Worm (Caenorhabditis elegans) whole organism, L2 larva: ENCODE measurements around the gene slc-36.3.

ENCODE experiments used
- ZK546.5 ChIP-seq: sonication (generic microtip); optimal IDR thresholded peaks from 2 replicates; lab custom pipeline; 2017; ENCODE audit warnings: missing biosample characterization, missing genetic modification characterization
- alr-1 ChIP-seq: fragments of 150-350 bp; optimal IDR thresholded peaks from 2 replicates; lab custom pipeline; 2014; ENCODE audit warnings: missing biosample characterization, missing genetic modification characterization
- ama-1 ChIP-seq: fragments of 150-350 bp; optimal IDR thresholded peaks from 2 replicates; lab custom pipeline; 2018; ENCODE audit warnings: inconsistent platforms
- dmd-4 ChIP-seq: sonication (generic microtip); optimal IDR thresholded peaks from 2 replicates; lab custom pipeline; 2017; ENCODE audit warnings: missing biosample characterization, missing genetic modification characterization
- lin-11 ChIP-seq: fragments of 150-350 bp; sonication (generic microtip); optimal IDR thresholded peaks from 2 replicates; lab custom pipeline; 2014; ENCODE audit warnings: missing biosample characterization, missing genetic modification characterization, inconsistent platforms, mixed read lengths
- lin-13 ChIP-seq: fragments of 150-350 bp; optimal IDR thresholded peaks from 2 replicates; lab custom pipeline; 2014; ENCODE audit warnings: missing biosample characterization, missing genetic modification reagents, missing genetic modification characterization
- lin-39 ChIP-seq: fragments of 150-350 bp; optimal IDR thresholded peaks from 2 replicates; lab custom pipeline; 2014; ENCODE audit warnings: missing biosample characterization, missing genetic modification reagents, missing genetic modification characterization
- nhr-77 ChIP-seq: fragments of 150-350 bp; optimal IDR thresholded peaks from 2 replicates; lab custom pipeline; 2014; ENCODE audit warnings: missing biosample characterization, missing genetic modification characterization
- skn-1 ChIP-seq: sonication (generic microtip); optimal IDR thresholded peaks from 2 replicates; lab custom pipeline; 2017; ENCODE audit warnings: missing biosample characterization, missing genetic modification characterization
- snpc-4 ChIP-seq: fragments of 150-350 bp; optimal IDR thresholded peaks from 2 replicates; lab custom pipeline; 2014; ENCODE audit warnings: missing biosample characterization, missing genetic modification characterization
- unc-39 ChIP-seq: fragments of 150-350 bp; optimal IDR thresholded peaks from 2 replicates; lab custom pipeline; 2014; ENCODE audit warnings: missing biosample characterization, missing genetic modification characterization
- zag-1 ChIP-seq: fragments of 150-350 bp; optimal IDR thresholded peaks from 2 replicates; lab custom pipeline; 2014; ENCODE audit warnings: missing biosample characterization, missing genetic modification characterization

- no peak for TF ChIP-seq lin-39
- TF ChIP-seq dmd-4 (tag; lab: Kevin White, UChicago): no peak
- no peak for TF ChIP-seq skn-1 (tag; lab: Kevin White, UChicago)
- no peak for TF ChIP-seq ama-1 (lab: Kevin White, UChicago)
- no peak for TF ChIP-seq nhr-77 (tag; lab: Kevin White, UChicago)
- TF ChIP-seq ZK546.5: no peak
- TF ChIP-seq lin-11 (tag; lab: Kevin White, UChicago): no peak
- TF ChIP-seq snpc-4 (tag; lab: Kevin White, UChicago): no peak
- no peak for TF ChIP-seq unc-39
- no peak for TF ChIP-seq alr-1 (tag; lab: Kevin White, UChicago)
- TF ChIP-seq lin-13 (GFP tag; lab: Kevin White, UChicago): no peak
- TF ChIP-seq zag-1: no peak
Measured at ce11 chrV:20579534-20579933, 35.5 kb upstream of the slc-36.3 start, which contains the start of gene F26F2.8.
